Fruit fly (Drosophila melanogaster): ENCODE data around the gene cin.

Gene cin

DNA sequence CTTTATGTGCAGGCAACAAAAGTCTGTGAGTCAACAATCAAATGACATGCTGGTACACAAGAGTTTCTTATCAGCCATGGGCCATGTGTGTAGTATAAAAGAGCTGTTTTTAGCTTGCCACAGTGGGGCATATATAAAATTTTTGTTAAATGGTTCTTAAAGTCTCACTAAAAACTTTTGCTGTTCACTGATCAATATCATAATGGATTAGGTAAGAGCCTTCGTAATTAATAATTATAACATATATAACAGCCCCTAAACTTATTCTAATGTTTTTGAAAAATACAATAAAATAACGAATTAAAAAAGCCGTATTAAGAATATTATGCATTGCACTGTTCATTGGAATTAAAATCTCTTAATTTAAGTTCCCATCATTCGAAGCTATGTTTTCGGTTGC lies 37.8 kb downstream of the cin start:
- no peak for TF ChIP-seq CG17186 (GFP tag; optimal IDR thresholded peaks at IDR 0.05)
- peak; percentile 27 for TF ChIP-seq Med (GFP tag)
- TF ChIP-seq gem (tag; optimal IDR thresholded peaks at IDR 0.05), result peak; percentile 40
- TF ChIP-seq CG1024 (GFP tag; IDR thresholded peaks at IDR 0.05), result no peak
- TF ChIP-seq tio (GFP tag; optimal IDR thresholded peaks at IDR 0.05), result peak; percentile 5
- TF ChIP-seq CG6272 (GFP tag; IDR thresholded peaks at IDR 0.05), result no peak
- peak; percentile 15 for TF ChIP-seq CG11504 (tag; optimal IDR thresholded peaks at IDR 0.05)
- no peak for TF ChIP-seq Chrac-16 (GFP tag; optimal IDR thresholded peaks at IDR 0.05)
- no peak for TF ChIP-seq ranshi (GFP tag; IDR thresholded peaks at IDR 0.05)
- TF ChIP-seq salm (tag; optimal IDR thresholded peaks at IDR 0.05), result no peak
- no peak for TF ChIP-seq Gsc (GFP tag; IDR thresholded peaks at IDR 0.05)
- peak; percentile 69 for TF ChIP-seq sens (GFP tag)
- no peak for TF ChIP-seq fd102C (GFP tag; optimal IDR thresholded peaks at IDR 0.05)
- TF ChIP-seq CG18262 (tag; optimal IDR thresholded peaks at IDR 0.05), result peak; percentile 20

- TF ChIP-seq chinmo (GFP tag; IDR thresholded peaks at IDR 0.05; ENCODE audit: partially characterized antibody), result 0 out of 4 replicates have a peak, but pooled peaks have one; percentile 23
- TF ChIP-seq Ets65A (GFP tag), result peak; percentile 60
- TF ChIP-seq CG2199 (GFP tag; IDR thresholded peaks at IDR 0.05), result 0 out of 3 replicates have a peak, but pooled peaks have one; percentile 46
- no peak for TF ChIP-seq CG7745 (tag; optimal IDR thresholded peaks at IDR 0.05)
- TF ChIP-seq Deaf1 (tag; optimal IDR thresholded peaks at IDR 0.05), result peak; percentile 95
- TF ChIP-seq Stat92E (GFP tag; optimal IDR thresholded peaks at IDR 0.05), result no peak
- TF ChIP-seq Med (GFP tag), result peak; percentile 23
- TF ChIP-seq Scr (GFP tag; IDR thresholded peaks at IDR 0.05; ENCODE audit: partially characterized antibody), result no peak
- peak; percentile 7 for TF ChIP-seq scrt (GFP tag; optimal IDR thresholded peaks at IDR 0.05)
- TF ChIP-seq Hr51 (GFP tag; optimal IDR thresholded peaks at IDR 0.05), result peak in 1 of 2 experiments; percentile 31
- TF ChIP-seq CG13894 (tag; optimal IDR thresholded peaks at IDR 0.05), result peak; percentile 9
Observed at dm6 chrX:294839-295238, 39.4 kb downstream of the cin start, which contains the start of gene CG13375. Gene CG13375, minus strand, starts transcription at chrX:294962.

DNA sequence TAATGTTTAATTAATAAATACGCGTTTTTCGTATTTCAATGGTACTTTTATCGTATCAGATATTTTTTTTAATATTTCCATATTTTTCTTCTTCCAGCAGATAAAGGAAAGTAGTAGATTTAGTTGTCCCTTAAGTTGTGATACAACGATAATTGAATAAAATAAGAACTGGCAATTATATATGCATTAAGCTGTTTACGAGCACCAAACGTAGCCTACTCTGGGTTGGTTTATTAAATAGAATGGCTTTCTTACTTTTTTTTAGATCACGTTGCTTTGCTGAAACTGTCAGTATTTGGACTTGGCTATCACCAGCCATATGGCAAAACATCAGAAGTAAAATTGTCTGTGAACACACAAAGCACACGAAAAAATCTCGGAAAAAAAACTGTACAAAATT lies 51.9 kb downstream of the cin start, which contains the start of gene CG12470:
CG12470 (plus strand) TSS at position 301 of the 400 bp plus-strand sequence.
- TF ChIP-seq ATbp (GFP tag; optimal IDR thresholded peaks at IDR 0.05) (no peak), Stat92E (GFP tag; optimal IDR thresholded peaks at IDR 0.05) (no peak), GATAe (GFP tag; conservative IDR thresholded peaks at IDR 0.05) (no peak), CG6654 (GFP tag; optimal IDR thresholded peaks at IDR 0.05) (no peak), CG30403 (GFP tag; optimal IDR thresholded peaks at IDR 0.05) (no peak), CG6254 (GFP tag; optimal IDR thresholded peaks at IDR 0.05) (no peak), CG17385 (GFP tag; optimal IDR thresholded peaks at IDR 0.05) (no peak), prd (optimal IDR thresholded peaks at IDR 0.05) (no peak), prd (GFP tag; IDR thresholded peaks at IDR 0.05) (no peak), aop (GFP tag; IDR thresholded peaks at IDR 0.05) (no peak), CG12391 (tag; optimal IDR thresholded peaks at IDR 0.05) (no peak), so (GFP tag; IDR thresholded peaks at IDR 0.05) (no peak), CG6683 (GFP tag; optimal IDR thresholded peaks at IDR 0.05) (no peak), lilli (GFP tag; optimal IDR thresholded peaks at IDR 0.05) (no peak), CG17612 (GFP tag; IDR thresholded peaks at IDR 0.05) (no peak)
